Fruit fly (Drosophila melanogaster) whole organism, pupa: Measurements from ENCODE around the gene CG4511.

Experiments
- CG12605 ChIP-seq: fragments of 200-800 bp; sonication (Bioruptor generic); IDR thresholded peaks from 2 replicates; pipeline ENCODE4 v1.3.6; 2022; ENCODE audit warnings: missing biosample characterization, missing genetic modification characterization
- CG13204 ChIP-seq: fragments of 200-800 bp; sonication (Bioruptor generic); optimal IDR thresholded peaks from 2 replicates; lab custom pipeline; 2018; ENCODE audit warnings: missing biosample characterization, mild to moderate bottlenecking, missing genetic modification characterization, moderate library complexity
- CG14655 ChIP-seq: fragments of 200-800 bp; sonication (Bioruptor generic); optimal IDR thresholded peaks from 3 replicates; lab custom pipeline; 2017; ENCODE audit warnings: mild to moderate bottlenecking, missing biosample characterization, missing genetic modification reagents, missing genetic modification characterization
- CG15710 ChIP-seq: fragments of 200-800 bp; sonication (Bioruptor generic); optimal IDR thresholded peaks from 2 replicates; lab custom pipeline; 2018; ENCODE audit warnings: missing biosample characterization, mild to moderate bottlenecking, missing genetic modification characterization, moderate library complexity
- CG32121 ChIP-seq: fragments of 200-800 bp; sonication (Bioruptor generic); IDR thresholded peaks from 2 replicates; pipeline ENCODE4 v1.3.6; 2022; ENCODE audit warnings: missing biosample characterization, missing genetic modification characterization
- CG34367 ChIP-seq: fragments of 200-800 bp; sonication (Bioruptor generic); optimal IDR thresholded peaks from 2 replicates; lab custom pipeline; 2018; ENCODE audit warnings: missing biosample characterization, mild to moderate bottlenecking, missing genetic modification characterization
- CG8159 ChIP-seq: fragments of 200-800 bp; sonication (Bioruptor generic); optimal IDR thresholded peaks from 3 replicates; lab custom pipeline; 2018; ENCODE audit warnings: missing biosample characterization, mild to moderate bottlenecking, missing genetic modification characterization, moderate library complexity
- D1 ChIP-seq: fragments of 200-800 bp; sonication (Bioruptor generic); optimal IDR thresholded peaks from 2 replicates; lab custom pipeline; 2018; ENCODE audit warnings: missing biosample characterization, mild to moderate bottlenecking, missing genetic modification characterization, moderate library complexity
- EcR ChIP-seq: fragments of 200-800 bp; sonication (Bioruptor generic); optimal IDR thresholded peaks from 3 replicates; lab custom pipeline; 2019; ENCODE audit warnings: missing biosample characterization, missing genetic modification characterization, mild to moderate bottlenecking, moderate library complexity, missing genetic modification reagents
- Pif1B ChIP-seq: fragments of 200-800 bp; sonication (Bioruptor generic); optimal IDR thresholded peaks from 3 replicates; lab custom pipeline; 2016; ENCODE audit warnings: missing biosample characterization, missing genetic modification characterization
- gl ChIP-seq: fragments of 200-800 bp; sonication (Bioruptor generic); optimal IDR thresholded peaks from 2 replicates; lab custom pipeline; 2018; ENCODE audit warnings: missing biosample characterization, mild to moderate bottlenecking, missing genetic modification characterization

DNA sequence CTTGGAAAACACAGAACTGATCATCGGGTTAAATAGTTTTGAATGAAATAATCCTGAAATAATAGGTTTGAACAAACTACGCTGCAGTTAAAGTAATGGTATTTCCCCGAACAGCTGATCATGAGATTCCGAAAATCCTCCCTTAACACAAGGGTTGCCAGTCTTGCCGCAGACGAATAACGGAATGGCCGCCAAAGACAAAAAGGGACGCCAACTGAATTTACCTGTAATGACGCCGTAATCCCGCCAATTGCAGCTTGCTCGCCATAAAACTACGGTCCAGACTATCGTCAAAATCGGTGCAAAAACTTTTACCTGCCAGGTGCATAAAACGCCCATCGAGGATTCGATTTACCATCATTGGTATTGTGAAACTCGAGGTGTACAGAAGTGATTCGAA is 2.3 kb downstream of the CG4511 start, which contains the start of gene CG4570:
- TF ChIP-seq CG15710 (tag; lab: Kevin White, UChicago): no peak
- no peak for TF ChIP-seq CG32121 (GFP tag; lab: Robert Waterston, UW)
- TF ChIP-seq CG12605: no peak
- no peak for TF ChIP-seq EcR (GFP tag; lab: Kevin White, UChicago)
- no peak for TF ChIP-seq gl (tag; lab: Kevin White, UChicago)
- TF ChIP-seq CG34367 (tag; lab: Kevin White, UChicago): no peak
- TF ChIP-seq CG14655 (GFP tag; lab: Kevin White, UChicago): no peak
- TF ChIP-seq Pif1B (GFP tag; lab: Kevin White, UChicago): no peak
- TF ChIP-seq CG13204 (GFP tag; lab: Kevin White, UChicago): no peak
- no peak for TF ChIP-seq D1 (tag; lab: Kevin White, UChicago)
- no peak for TF ChIP-seq CG8159 (tag; lab: Kevin White, UChicago)
